Worm (Caenorhabditis elegans): ENCODE results near the gene srh-3.

The srh-3 gene

DNA sequence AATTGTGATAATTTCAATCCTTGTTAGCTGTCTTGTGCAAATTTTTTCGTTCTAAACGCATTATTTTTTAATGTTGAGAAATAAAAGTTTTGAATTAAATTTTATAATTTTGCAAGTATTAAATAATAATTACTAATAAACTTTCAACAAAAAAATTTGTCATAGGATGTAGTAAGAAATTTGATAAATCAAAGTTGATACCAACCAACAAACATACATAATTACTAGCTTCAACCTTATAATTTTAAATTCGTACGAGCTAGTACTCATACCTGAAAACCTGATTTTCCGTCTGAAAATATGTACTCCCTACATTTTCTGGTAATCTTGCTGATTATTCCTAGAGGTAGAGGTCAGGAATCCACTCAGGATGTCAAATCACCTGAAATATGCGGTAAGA, 31.3 kb upstream of the srh-3 start, which contains the start of gene irld-44:
TSS of gene irld-44 (plus strand) at position 301 of the 400 bp plus-strand sequence.
- no peak for TF ChIP-seq ceh-13 (GFP tag; optimal IDR thresholded peaks at IDR 0.05)
- no peak for TF ChIP-seq hnd-1 (tag; optimal IDR thresholded peaks at IDR 0.05)
- no peak for TF ChIP-seq flt-1 (GFP tag; IDR thresholded peaks at IDR 0.05)
- no peak for TF ChIP-seq pes-1 (GFP tag; IDR thresholded peaks at IDR 0.05)
- TF ChIP-seq F13C5.2 (tag; optimal IDR thresholded peaks at IDR 0.05), result no peak
- TF ChIP-seq ama-1 (optimal IDR thresholded peaks at IDR 0.05), result no peak
- no peak for TF ChIP-seq hmbx-1 (tag; optimal IDR thresholded peaks at IDR 0.05)
- TF ChIP-seq tbx-11 (GFP tag; IDR thresholded peaks at IDR 0.05), result no peak
- no peak for TF ChIP-seq sea-1 (GFP tag; conservative IDR thresholded peaks at IDR 0.05)
- no peak for TF ChIP-seq B0310.2 (tag; optimal IDR thresholded peaks at IDR 0.05)

DNA sequence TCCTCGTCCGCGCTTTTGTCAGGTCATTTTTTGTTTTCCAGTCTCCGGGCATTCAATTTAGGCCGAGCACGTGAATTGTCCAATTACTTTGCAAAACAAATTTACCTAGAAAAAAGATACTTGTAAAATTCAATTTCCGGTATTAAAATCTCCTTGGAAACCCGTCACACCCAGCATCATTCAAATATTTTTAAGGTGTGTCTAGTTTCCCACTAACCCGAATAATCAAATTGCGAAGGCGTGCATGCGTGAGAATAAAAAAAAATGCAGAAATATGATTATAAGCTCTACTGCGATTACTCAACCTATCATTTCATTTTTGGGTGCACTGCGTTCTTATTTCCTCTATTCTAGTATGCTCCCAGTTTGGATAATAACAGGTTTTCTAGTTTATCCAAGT, 27.5 kb upstream of the srh-3 start, which contains the start of gene irld-11:
TSS of gene irld-11 (plus strand) at position 301 of the 400 bp plus-strand sequence.
- TF ChIP-seq tra-4 (tag; optimal IDR thresholded peaks at IDR 0.05) (no peak), hmbx-1 (tag; optimal IDR thresholded peaks at IDR 0.05) (no peak), B0310.2 (tag; optimal IDR thresholded peaks at IDR 0.05) (no peak), ceh-13 (GFP tag; optimal IDR thresholded peaks at IDR 0.05) (no peak)

- TF ChIP-seq hmg-4 (GFP tag; optimal IDR thresholded peaks at IDR 0.05) (no peak), pes-1 (GFP tag; IDR thresholded peaks at IDR 0.05) (no peak), ceh-36 (tag; optimal IDR thresholded peaks at IDR 0.05) (no peak), ama-1 (optimal IDR thresholded peaks at IDR 0.05) (no peak), hnd-1 (tag; optimal IDR thresholded peaks at IDR 0.05) (no peak)
These were observed 20.1 kb upstream of the srh-3 start, which contains the start of gene irld-40 for ce11 chrV:1662270-1662669. Gene irld-40 (plus strand): TSS chrV:1662570.

DNA sequence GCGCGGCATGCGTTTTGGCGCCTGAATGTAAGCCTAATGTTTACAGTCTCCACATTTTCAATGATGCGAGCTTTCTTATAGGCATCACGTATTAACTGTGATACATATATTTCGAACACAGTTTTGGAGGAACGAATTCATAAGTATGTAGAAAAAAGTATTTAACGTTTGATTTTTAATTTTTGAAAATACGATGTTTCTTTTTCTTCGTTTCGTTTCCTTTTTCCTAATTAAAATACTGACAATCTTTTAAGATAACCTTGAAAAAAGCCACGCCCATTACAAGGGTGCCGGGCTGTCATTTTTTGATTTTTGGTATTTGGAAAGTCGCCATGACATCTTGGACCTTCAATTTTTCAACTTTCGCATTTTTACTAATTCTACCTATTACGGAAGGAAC, 17.5 kb upstream of the srh-3 start, which contains the start of gene K04F1.9:
TSS of gene K04F1.9 (plus strand) at position 301 of the 400 bp plus-strand sequence.
- TF ChIP-seq pes-1 (GFP tag; IDR thresholded peaks at IDR 0.05) (no peak), B0310.2 (tag; optimal IDR thresholded peaks at IDR 0.05) (no peak), hnd-1 (tag; optimal IDR thresholded peaks at IDR 0.05) (no peak), ama-1 (optimal IDR thresholded peaks at IDR 0.05) (no peak), tbx-11 (GFP tag; IDR thresholded peaks at IDR 0.05) (no peak), flt-1 (GFP tag; IDR thresholded peaks at IDR 0.05) (no peak), sea-1 (GFP tag; conservative IDR thresholded peaks at IDR 0.05) (no peak), aly-1 (tag; optimal IDR thresholded peaks at IDR 0.05) (no peak), tra-4 (tag; optimal IDR thresholded peaks at IDR 0.05) (no peak), ets-7 (tag; optimal IDR thresholded peaks at IDR 0.05) (no peak), ceh-36 (tag; optimal IDR thresholded peaks at IDR 0.05) (no peak), ceh-13 (GFP tag; optimal IDR thresholded peaks at IDR 0.05) (no peak), tbx-37 (GFP tag; conservative IDR thresholded peaks at IDR 0.05) (no peak), F13C5.2 (tag; optimal IDR thresholded peaks at IDR 0.05) (no peak), hmg-4 (GFP tag; optimal IDR thresholded peaks at IDR 0.05) (no peak), scrt-1 (GFP tag; IDR thresholded peaks at IDR 0.05) (no peak), hmbx-1 (tag; optimal IDR thresholded peaks at IDR 0.05) (no peak)

ce11 chrV:1666904-1667303, 15.5 kb upstream of the srh-3 start, which contains the start of gene K04F1.8:
Gene K04F1.8 (plus strand): TSS chrV:1667204.
- no peak for TF ChIP-seq scrt-1 (GFP tag; IDR thresholded peaks at IDR 0.05)
- TF ChIP-seq pes-1 (GFP tag; IDR thresholded peaks at IDR 0.05), result no peak
- no peak for TF ChIP-seq hnd-1 (tag; optimal IDR thresholded peaks at IDR 0.05)
- TF ChIP-seq B0310.2 (tag; optimal IDR thresholded peaks at IDR 0.05), result no peak
- no peak for TF ChIP-seq flt-1 (GFP tag; IDR thresholded peaks at IDR 0.05)
- no peak for TF ChIP-seq tbx-11 (GFP tag; IDR thresholded peaks at IDR 0.05)
- TF ChIP-seq ets-7 (tag; optimal IDR thresholded peaks at IDR 0.05), result no peak
- TF ChIP-seq ceh-36 (tag; optimal IDR thresholded peaks at IDR 0.05), result no peak
- no peak for TF ChIP-seq hmg-4 (GFP tag; optimal IDR thresholded peaks at IDR 0.05)
- TF ChIP-seq F13C5.2 (tag; optimal IDR thresholded peaks at IDR 0.05), result no peak

- TF ChIP-seq ceh-13 (GFP tag; optimal IDR thresholded peaks at IDR 0.05), result no peak
- TF ChIP-seq scrt-1 (GFP tag; IDR thresholded peaks at IDR 0.05), result no peak
- no peak for TF ChIP-seq ets-7 (tag; optimal IDR thresholded peaks at IDR 0.05)
- no peak for TF ChIP-seq tbx-37 (GFP tag; conservative IDR thresholded peaks at IDR 0.05)
- no peak for TF ChIP-seq tbx-11 (GFP tag; IDR thresholded peaks at IDR 0.05)
- no peak for TF ChIP-seq B0310.2 (tag; optimal IDR thresholded peaks at IDR 0.05)
- no peak for TF ChIP-seq ceh-36 (tag; optimal IDR thresholded peaks at IDR 0.05)
- no peak for TF ChIP-seq ama-1 (optimal IDR thresholded peaks at IDR 0.05)
These were observed 14.2 kb upstream of the srh-3 start, which contains the start of gene irld-42 for ce11 chrV:1668216-1668615. Gene irld-42 (plus strand): TSS chrV:1668516.

- no peak for TF ChIP-seq tra-4 (tag; optimal IDR thresholded peaks at IDR 0.05)
- TF ChIP-seq B0310.2 (tag; optimal IDR thresholded peaks at IDR 0.05), result no peak
- no peak for TF ChIP-seq hnd-1 (tag; optimal IDR thresholded peaks at IDR 0.05)
- no peak for TF ChIP-seq aly-1 (tag; optimal IDR thresholded peaks at IDR 0.05)
- TF ChIP-seq ceh-13 (GFP tag; optimal IDR thresholded peaks at IDR 0.05), result no peak
- no peak for TF ChIP-seq tbx-11 (GFP tag; IDR thresholded peaks at IDR 0.05)
- no peak for TF ChIP-seq ceh-36 (tag; optimal IDR thresholded peaks at IDR 0.05)
- TF ChIP-seq ets-7 (tag; optimal IDR thresholded peaks at IDR 0.05), result no peak
- no peak for TF ChIP-seq ama-1 (optimal IDR thresholded peaks at IDR 0.05)
- no peak for TF ChIP-seq pes-1 (GFP tag; IDR thresholded peaks at IDR 0.05)
- TF ChIP-seq tbx-37 (GFP tag; conservative IDR thresholded peaks at IDR 0.05), result no peak
- no peak for TF ChIP-seq F13C5.2 (tag; optimal IDR thresholded peaks at IDR 0.05)
- no peak for TF ChIP-seq hmbx-1 (tag; optimal IDR thresholded peaks at IDR 0.05)
- TF ChIP-seq hmg-4 (GFP tag; optimal IDR thresholded peaks at IDR 0.05), result no peak
- TF ChIP-seq sea-1 (GFP tag; conservative IDR thresholded peaks at IDR 0.05), result no peak
- TF ChIP-seq flt-1 (GFP tag; IDR thresholded peaks at IDR 0.05), result no peak
These were observed 4.2 kb upstream of the srh-3 start, which contains the start of gene srw-98 for ce11 chrV:1678228-1678627. Gene srw-98 (minus strand): TSS chrV:1678328.

DNA sequence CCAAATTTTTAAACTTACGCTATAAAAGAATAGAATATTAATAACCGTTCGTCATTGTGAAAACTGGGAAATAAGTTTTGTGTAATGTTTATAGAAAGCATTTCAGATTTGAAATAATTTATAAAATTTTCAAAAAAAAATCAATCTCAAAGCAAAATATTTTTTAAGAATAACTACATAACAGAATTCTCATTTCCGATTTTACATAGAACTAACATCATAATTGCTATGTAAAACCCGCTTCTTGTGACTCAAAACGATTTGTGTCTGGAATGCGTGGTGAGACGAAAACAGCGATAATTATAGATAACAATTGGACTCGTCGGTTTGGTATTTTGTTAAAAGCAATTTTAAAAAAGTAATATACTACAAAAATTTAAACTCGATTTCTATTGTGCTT, 1.6 kb upstream of the srh-3 start, which contains the start of gene srw-91:
TSS of gene srw-91 (minus strand) at position 101 of the 400 bp plus-strand sequence.
- TF ChIP-seq hmg-4 (GFP tag; optimal IDR thresholded peaks at IDR 0.05) (no peak), tra-4 (tag; optimal IDR thresholded peaks at IDR 0.05) (no peak), ama-1 (optimal IDR thresholded peaks at IDR 0.05) (no peak), hnd-1 (tag; optimal IDR thresholded peaks at IDR 0.05) (no peak), flt-1 (GFP tag; IDR thresholded peaks at IDR 0.05) (no peak), aly-1 (tag; optimal IDR thresholded peaks at IDR 0.05) (no peak), scrt-1 (GFP tag; IDR thresholded peaks at IDR 0.05) (no peak), ets-7 (tag; optimal IDR thresholded peaks at IDR 0.05) (no peak), tbx-11 (GFP tag; IDR thresholded peaks at IDR 0.05) (no peak), ceh-13 (GFP tag; optimal IDR thresholded peaks at IDR 0.05) (no peak), B0310.2 (tag; optimal IDR thresholded peaks at IDR 0.05) (no peak), F13C5.2 (tag; optimal IDR thresholded peaks at IDR 0.05) (no peak), ceh-36 (tag; optimal IDR thresholded peaks at IDR 0.05) (no peak), pes-1 (GFP tag; IDR thresholded peaks at IDR 0.05) (no peak)

Measured in whole organism, early embryonic.